Fruit fly (Drosophila melanogaster): ENCODE measurements around the gene ERp44.
A peak's percentile ranks its signal among the peaks of the same experiment; 100 is the strongest.

The ERp44 gene

dm6 chrX:16333434-16334141 is 36.1 kb upstream of the ERp44 start, which contains the start of the genes CG9921 and Dsp1 (continued):
- TF ChIP-seq CG3407 (GFP tag; optimal IDR thresholded peaks at IDR 0.05) (no peak), Asciz (GFP tag; optimal IDR thresholded peaks at IDR 0.05) (peak; percentile 18), HLH4C (GFP tag; IDR thresholded peaks at IDR 0.05; ENCODE audit: partially characterized antibody) (no peak), CG6272 (GFP tag; IDR thresholded peaks at IDR 0.05) (no peak), Sin3A (optimal IDR thresholded peaks at IDR 0.05) (no peak), chm (GFP tag; IDR thresholded peaks at IDR 0.05) (peak; percentile 75), NFAT (GFP tag; IDR thresholded peaks at IDR 0.05) (0 out of 2 replicates have a peak, but pooled peaks have one; percentile 23), run (tag; optimal IDR thresholded peaks at IDR 0.05) (no peak), CG9932 (GFP tag; IDR thresholded peaks at IDR 0.05) (peak; percentile 42), chinmo (GFP tag; IDR thresholded peaks at IDR 0.05; ENCODE audit: partially characterized antibody) (peak; percentile 95), zfh2 (GFP tag; optimal IDR thresholded peaks at IDR 0.05) (no peak), Atf6 (GFP tag; IDR thresholded peaks at IDR 0.05) (peak; percentile 44), gcm2 (GFP tag; optimal IDR thresholded peaks at IDR 0.05) (no peak), CG15479 (GFP tag; optimal IDR thresholded peaks at IDR 0.05) (peak; percentile 95), CG13894 (tag; optimal IDR thresholded peaks at IDR 0.05) (peak; percentile 2), CG14965 (GFP tag; optimal IDR thresholded peaks at IDR 0.05; ENCODE audit: borderline replicate concordance) (no peak), lilli (GFP tag; optimal IDR thresholded peaks at IDR 0.05) (peak; percentile 14), yki (optimal IDR thresholded peaks at IDR 0.05) (peak; percentile 90), Hr3 (GFP tag; optimal IDR thresholded peaks at IDR 0.05) (no peak), CG34376 (GFP tag; optimal IDR thresholded peaks at IDR 0.05) (peak; percentile 61), E2f1 (GFP tag; IDR thresholded peaks at IDR 0.05) (no peak), bab2 (GFP tag; optimal IDR thresholded peaks at IDR 0.05) (no peak), CG2199 (GFP tag; IDR thresholded peaks at IDR 0.05) (peak; percentile 99), CG2120 (GFP tag; optimal IDR thresholded peaks at IDR 0.05) (no peak), CG17912 (GFP tag; optimal IDR thresholded peaks at IDR 0.05) (no peak), CHES-1-like (GFP tag; optimal IDR thresholded peaks at IDR 0.05) (no peak), Vsx1 (GFP tag; optimal IDR thresholded peaks at IDR 0.05) (no peak), CG12071 (GFP tag; optimal IDR thresholded peaks at IDR 0.05) (peak; percentile 30), slou (GFP tag; optimal IDR thresholded peaks at IDR 0.05) (no peak), CG15073 (GFP tag; optimal IDR thresholded peaks at IDR 0.05) (no peak), chif (GFP tag; optimal IDR thresholded peaks at IDR 0.05) (no peak), CG2678 (tag; optimal IDR thresholded peaks at IDR 0.05) (no peak), CG42726 (GFP tag; IDR thresholded peaks at IDR 0.05; ENCODE audit: partially characterized antibody) (no peak), bbx (GFP tag; IDR thresholded peaks at IDR 0.05; ENCODE audit: partially characterized antibody) (peak; percentile 56; the same call in 1 of the 2 replicates), Dbx (GFP tag; IDR thresholded peaks at IDR 0.05) (peak; percentile 45; the same call in 1 of the 3 replicates), CG17385 (GFP tag; optimal IDR thresholded peaks at IDR 0.05) (no peak), abd-A (tag; optimal IDR thresholded peaks at IDR 0.05) (no peak), pnt (GFP tag; optimal IDR thresholded peaks at IDR 0.05) (no peak), HLHmδ (GFP tag; optimal IDR thresholded peaks at IDR 0.05) (peak; percentile 90), sob (GFP tag; IDR thresholded peaks at IDR 0.05) (0 out of 2 replicates have a peak, but pooled peaks have one; percentile 13), unc-4 (GFP tag; IDR thresholded peaks at IDR 0.05; ENCODE audit: partially characterized antibody) (0 out of 2 replicates have a peak, but pooled peaks have one; percentile 21), CG6654 (GFP tag; optimal IDR thresholded peaks at IDR 0.05) (no peak), CG4854 (GFP tag; optimal IDR thresholded peaks at IDR 0.05) (no peak), CG7372 (GFP tag; IDR thresholded peaks at IDR 0.05) (no peak), CG15514 (GFP tag; optimal IDR thresholded peaks at IDR 0.05) (peak; percentile 72), CG7839 (tag; optimal IDR thresholded peaks at IDR 0.05) (no peak), mirr (GFP tag; optimal IDR thresholded peaks at IDR 0.05) (no peak), CG43689 (GFP tag; IDR thresholded peaks at IDR 0.05) (no peak), wdn (GFP tag; IDR thresholded peaks at IDR 0.05) (peak; percentile 26; the same call in 1 of the 2 replicates), kni (GFP tag; optimal IDR thresholded peaks at IDR 0.05) (no peak)

Data from whole organism, embryonic.